Fruit fly (Drosophila melanogaster): ENCODE data around the gene tap.

Gene tap

dm6 chr3L:17391132-17391531 lies 31.6 kb downstream of the tap start:
- no peak for TF ChIP-seq CG14014 (GFP tag; IDR thresholded peaks at IDR 0.05)
- TF ChIP-seq Ets65A (GFP tag): peak; percentile 13
- TF ChIP-seq exex (tag; optimal IDR thresholded peaks at IDR 0.05): no peak
- peak; percentile 65 for TF ChIP-seq CG12769 (tag; optimal IDR thresholded peaks at IDR 0.05)
- TF ChIP-seq chinmo (GFP tag; IDR thresholded peaks at IDR 0.05; ENCODE audit: partially characterized antibody): peak; percentile 90; the same call in 2 of the 4 replicates
- peak; percentile 67; the same call in 1 of the 2 replicates for TF ChIP-seq vvl (GFP tag; IDR thresholded peaks at IDR 0.05)
- no peak for TF ChIP-seq CG15601 (tag; optimal IDR thresholded peaks at IDR 0.05)
- peak; percentile 26 for TF ChIP-seq sd (tag; optimal IDR thresholded peaks at IDR 0.05)
- no peak for TF ChIP-seq CG11085 (GFP tag; IDR thresholded peaks at IDR 0.05)
- peak; percentile 85 for TF ChIP-seq abd-A (tag; optimal IDR thresholded peaks at IDR 0.05)
- TF ChIP-seq Side (GFP tag; optimal IDR thresholded peaks at IDR 0.05): no peak
- no peak for TF ChIP-seq CG6689 (GFP tag; IDR thresholded peaks at IDR 0.05)
- TF ChIP-seq kay (GFP tag; optimal IDR thresholded peaks at IDR 0.05): no peak
- TF ChIP-seq Bgb (GFP tag; IDR thresholded peaks at IDR 0.05; ENCODE audit: partially characterized antibody): no peak
- TF ChIP-seq pfk (GFP tag; optimal IDR thresholded peaks at IDR 0.05): no peak
- no peak for TF ChIP-seq knrl (GFP tag; IDR thresholded peaks at IDR 0.05; ENCODE audit: partially characterized antibody)
- TF ChIP-seq CG13894 (tag; optimal IDR thresholded peaks at IDR 0.05): peak; percentile 68

dm6 chr3L:17392412-17392811 lies 32.9 kb downstream of the tap start:
- TF ChIP-seq Awh (GFP tag; IDR thresholded peaks at IDR 0.05) (no peak), Blimp-1 (GFP tag; optimal IDR thresholded peaks at IDR 0.05) (peak; percentile 70), Pdp1 (GFP tag; optimal IDR thresholded peaks at IDR 0.05) (peak in 1 of 2 experiments; percentile 63), CG11398 (GFP tag; optimal IDR thresholded peaks at IDR 0.05) (no peak), Xrp1 (GFP tag; IDR thresholded peaks at IDR 0.05) (no peak)

dm6 chr3L:17393098-17393497 lies 33.6 kb downstream of the tap start:
- TF ChIP-seq cato (GFP tag; optimal IDR thresholded peaks at IDR 0.05; ENCODE audit: borderline replicate concordance) (no peak), chinmo (GFP tag; IDR thresholded peaks at IDR 0.05; ENCODE audit: partially characterized antibody) (peak; percentile 68; the same call in 1 of the 4 replicates), abd-A (tag; optimal IDR thresholded peaks at IDR 0.05) (peak; percentile 67), dati (GFP tag; IDR thresholded peaks at IDR 0.05) (no peak), CG13894 (tag; optimal IDR thresholded peaks at IDR 0.05) (peak; percentile 82), usp (GFP tag; optimal IDR thresholded peaks at IDR 0.05) (no peak), E2f1 (GFP tag; IDR thresholded peaks at IDR 0.05) (no peak)

- TF ChIP-seq CG9876 (GFP tag; optimal IDR thresholded peaks at IDR 0.05) (no peak), sug (tag; optimal IDR thresholded peaks at IDR 0.05) (peak; percentile 14), CG13894 (tag; optimal IDR thresholded peaks at IDR 0.05) (peak; percentile 58), fu2 (GFP tag; optimal IDR thresholded peaks at IDR 0.05) (no peak), CG12769 (tag; optimal IDR thresholded peaks at IDR 0.05) (peak; percentile 15), CG11456 (GFP tag; IDR thresholded peaks at IDR 0.05) (no peak), cg (GFP tag; optimal IDR thresholded peaks at IDR 0.05) (peak; percentile 49), CG8359 (GFP tag; optimal IDR thresholded peaks at IDR 0.05; ENCODE audit: borderline replicate concordance) (no peak), sd (tag; optimal IDR thresholded peaks at IDR 0.05) (peak; percentile 42), abd-A (tag; optimal IDR thresholded peaks at IDR 0.05) (peak; percentile 79), BEAF-32 (GFP tag; optimal IDR thresholded peaks at IDR 0.05) (no peak), CG15011 (GFP tag; optimal IDR thresholded peaks at IDR 0.05) (no peak), vvl (GFP tag; IDR thresholded peaks at IDR 0.05) (peak; percentile 11; the same call in 1 of the 2 replicates), Dad (GFP tag; optimal IDR thresholded peaks at IDR 0.05) (no peak), chinmo (GFP tag; IDR thresholded peaks at IDR 0.05; ENCODE audit: partially characterized antibody) (peak; percentile 87; the same call in 3 of the 4 replicates), pb (GFP tag; optimal IDR thresholded peaks at IDR 0.05) (no peak), vnd (GFP tag; IDR thresholded peaks at IDR 0.05; ENCODE audit: partially characterized antibody) (no peak), CG30020 (tag; optimal IDR thresholded peaks at IDR 0.05) (no peak), CG1792 (GFP tag; optimal IDR thresholded peaks at IDR 0.05) (no peak), CG9932 (GFP tag; IDR thresholded peaks at IDR 0.05) (no peak), ara (GFP tag; IDR thresholded peaks at IDR 0.05) (no peak)
Measured at dm6 chr3L:17394435-17395017, 35.0 kb downstream of the tap start.
